Worm (Caenorhabditis elegans): ENCODE data around the gene ent-1.

DNA sequence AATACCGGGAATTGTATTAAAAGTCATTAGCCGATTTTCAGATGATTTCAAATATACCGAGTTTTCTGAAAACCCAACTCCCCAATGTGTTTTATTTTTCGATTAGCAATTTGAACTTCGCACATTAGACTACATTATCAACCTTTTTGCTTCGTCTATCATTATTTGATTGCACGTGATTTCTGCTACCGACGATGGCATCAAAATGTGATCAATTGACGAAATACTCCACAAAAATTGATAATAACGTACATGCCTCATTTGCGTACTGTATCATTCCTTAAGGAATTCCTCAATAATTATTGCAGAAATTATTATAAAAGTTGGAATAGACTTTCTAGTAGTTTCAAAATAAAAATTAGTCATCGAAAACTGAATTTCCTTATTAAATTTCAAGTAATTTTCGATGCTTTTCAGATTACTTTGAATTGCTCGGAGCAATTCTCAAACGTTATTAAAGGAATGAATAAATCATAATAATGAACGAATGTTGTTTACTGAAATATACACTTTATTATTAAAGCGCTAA, 31.4 kb downstream of the ent-1 start:
- TF ChIP-seq gei-8 (GFP tag; optimal IDR thresholded peaks at IDR 0.05), result no peak
- no peak for TF ChIP-seq lin-39 (tag; optimal IDR thresholded peaks at IDR 0.05)
- TF ChIP-seq madf-9 (GFP tag; conservative IDR thresholded peaks at IDR 0.05), result no peak

Measured in whole organism, L4 larva.